Worm (Caenorhabditis elegans) whole organism, young adult: ENCODE measurements around the gene C33D9.10.

Experiments used
- D2030.7 ChIP-seq: fragments of 200-800 bp; sonication (Bioruptor generic); IDR thresholded peaks from 2 replicates; pipeline ENCODE4 v1.3.6; 2022; ENCODE audit warnings: missing genetic modification reagents, missing genetic modification characterization, missing compliant biosample characterization
- F10E7.11 ChIP-seq: sonication (generic microtip); optimal IDR thresholded peaks from 2 replicates; lab custom pipeline; 2017; ENCODE audit warnings: mild to moderate bottlenecking, missing genetic modification characterization, moderate library complexity, missing compliant biosample characterization
- F23B12.7 ChIP-seq: sonication (generic microtip); optimal IDR thresholded peaks from 2 replicates; lab custom pipeline; 2017; ENCODE audit warnings: missing genetic modification characterization, mild to moderate bottlenecking, missing compliant biosample characterization, antibody characterized with exemption, moderate library complexity; ENCODE audit not compliant: insufficient read depth
- F49E8.2 ChIP-seq: sonication (generic microtip); optimal IDR thresholded peaks from 3 replicates; lab custom pipeline; 2017; ENCODE audit warnings: missing genetic modification characterization, mild to moderate bottlenecking, missing compliant biosample characterization, antibody characterized with exemption, moderate library complexity; ENCODE audit not compliant: insufficient read depth
- K11D2.4 ChIP-seq: fragments of 200-800 bp; sonication (Bioruptor generic); IDR thresholded peaks from 2 replicates; pipeline ENCODE4 v1.3.6; 2022; ENCODE audit warnings: missing genetic modification reagents, missing genetic modification characterization, missing compliant biosample characterization
- T07F8.4 ChIP-seq: sonication (generic microtip); optimal IDR thresholded peaks from 2 replicates; lab custom pipeline; 2016; ENCODE audit warnings: mild to moderate bottlenecking, missing genetic modification characterization, moderate library complexity, missing compliant biosample characterization
- Y67H2A.10 ChIP-seq: fragments of 200-800 bp; sonication (Bioruptor generic); conservative IDR thresholded peaks from 2 replicates; pipeline ENCODE4 v1.3.6; 2022; ENCODE audit warnings: missing genetic modification reagents, missing genetic modification characterization, missing compliant biosample characterization
- Y79H2A.3 ChIP-seq: fragments of 200-800 bp; sonication (Bioruptor generic); conservative IDR thresholded peaks from 2 replicates; pipeline ENCODE4 v1.3.6; 2022; ENCODE audit warnings: missing genetic modification reagents, missing genetic modification characterization, missing compliant biosample characterization
- akir-1 ChIP-seq: fragments of 200-800 bp; sonication (Bioruptor generic); optimal IDR thresholded peaks from 2 replicates; lab custom pipeline; 2018; ENCODE audit warnings: mild to moderate bottlenecking, missing genetic modification characterization, moderate library complexity, missing compliant biosample characterization
- ama-1 ChIP-seq, 3 experiments: fragments of 150-350 bp in 1 of 3; sonication (generic microtip) in 2 of 3; optimal IDR thresholded peaks; 2 replicates each; lab custom pipeline; 2014 to 2018; ENCODE audit warnings: missing biosample characterization in 2 of 3, missing genetic modification characterization in 2 of 3, missing genetic modification reagents in 2 of 3
- atf-7 ChIP-seq: sonication (generic microtip); optimal IDR thresholded peaks from 2 replicates; lab custom pipeline; 2017; ENCODE audit warnings: mild to moderate bottlenecking, missing genetic modification characterization, missing compliant biosample characterization
- attf-3 ChIP-seq: fragments of 200-800 bp; sonication (Bioruptor generic); conservative IDR thresholded peaks from 2 replicates; pipeline ENCODE4 v1.3.6; 2022; ENCODE audit warnings: missing genetic modification reagents, missing genetic modification characterization, missing compliant biosample characterization
- attf-5 ChIP-seq: fragments of 200-800 bp; sonication (Bioruptor generic); optimal IDR thresholded peaks from 2 replicates; lab custom pipeline; 2018; ENCODE audit warnings: mild to moderate bottlenecking, missing genetic modification characterization, missing compliant biosample characterization
- cebp-2 ChIP-seq: fragments of 200-800 bp; sonication (Bioruptor generic); IDR thresholded peaks from 2 replicates; pipeline ENCODE4 v1.3.6; 2022; ENCODE audit warnings: missing genetic modification characterization, missing compliant biosample characterization
- ceh-40 ChIP-seq: fragments of 200-800 bp; sonication (Bioruptor generic); IDR thresholded peaks from 2 replicates; pipeline ENCODE4 v1.3.6; 2022; ENCODE audit warnings: missing genetic modification characterization, missing compliant biosample characterization
- ceh-58 ChIP-seq: fragments of 200-800 bp; sonication (Bioruptor generic); IDR thresholded peaks from 2 replicates; pipeline ENCODE4 v1.3.6; 2022; ENCODE audit warnings: missing genetic modification characterization, missing compliant biosample characterization
- ceh-91 ChIP-seq: fragments of 200-800 bp; sonication (Bioruptor generic); IDR thresholded peaks from 2 replicates; pipeline ENCODE4 v1.3.6; 2022; ENCODE audit warnings: missing genetic modification reagents, missing genetic modification characterization, missing compliant biosample characterization
- dpl-1 ChIP-seq: fragments of 150-350 bp; optimal IDR thresholded peaks from 2 replicates; lab custom pipeline; 2014; ENCODE audit warnings: missing biosample characterization, missing genetic modification reagents, missing genetic modification characterization
- efl-1 ChIP-seq: fragments of 150-350 bp; optimal IDR thresholded peaks from 2 replicates; lab custom pipeline; 2014; ENCODE audit warnings: missing biosample characterization, missing genetic modification reagents, missing genetic modification characterization
- egl-44 ChIP-seq: fragments of 200-800 bp; sonication (Bioruptor generic); IDR thresholded peaks from 2 replicates; pipeline ENCODE4 v1.3.6; 2022; ENCODE audit warnings: missing genetic modification reagents, missing genetic modification characterization, missing compliant biosample characterization
- egrh-3 ChIP-seq: fragments of 200-800 bp; sonication (Bioruptor generic); IDR thresholded peaks from 2 replicates; pipeline ENCODE4 v1.3.6; 2022; ENCODE audit warnings: missing genetic modification reagents, missing genetic modification characterization, missing compliant biosample characterization
- ets-4 ChIP-seq: fragments of 200-800 bp; sonication (Bioruptor generic); optimal IDR thresholded peaks from 2 replicates; lab custom pipeline; 2018; ENCODE audit warnings: mild to moderate bottlenecking, missing genetic modification characterization, missing compliant biosample characterization
- fkh-3 ChIP-seq: sonication (generic microtip); optimal IDR thresholded peaks from 2 replicates; lab custom pipeline; 2016; ENCODE audit warnings: mild to moderate bottlenecking, missing genetic modification characterization, missing compliant biosample characterization
- hmg-1.2 ChIP-seq: fragments of 200-800 bp; sonication (Bioruptor generic); IDR thresholded peaks from 2 replicates; pipeline ENCODE4 v1.3.6; 2022; ENCODE audit warnings: missing genetic modification reagents, missing genetic modification characterization, missing compliant biosample characterization
- hrde-1 ChIP-seq: sonication (generic microtip); optimal IDR thresholded peaks from 2 replicates; lab custom pipeline; 2016; ENCODE audit warnings: missing genetic modification characterization, mild to moderate bottlenecking, missing compliant biosample characterization, moderate library complexity, missing genotype, missing genetic modification reagents, borderline replicate concordance
- madf-10 ChIP-seq: sonication (generic microtip); optimal IDR thresholded peaks from 2 replicates; lab custom pipeline; 2016; ENCODE audit warnings: mild to moderate bottlenecking, missing genetic modification characterization, missing compliant biosample characterization
- nhr-120 ChIP-seq: fragments of 200-800 bp; sonication (Bioruptor generic); IDR thresholded peaks from 2 replicates; pipeline ENCODE4 v1.3.6; 2022; ENCODE audit warnings: missing genetic modification characterization, missing compliant biosample characterization
- pha-4 ChIP-seq: fragments of 150-350 bp; sonication (generic microtip); optimal IDR thresholded peaks from 2 replicates; lab custom pipeline; 2014; ENCODE audit warnings: missing biosample characterization, missing genetic modification reagents, missing genetic modification characterization
- repo-1 ChIP-seq: sonication (generic microtip); optimal IDR thresholded peaks from 2 replicates; lab custom pipeline; 2017; ENCODE audit warnings: mild to moderate bottlenecking, missing genetic modification characterization, missing compliant biosample characterization
- snpc-1.1 ChIP-seq: sonication (generic microtip); optimal IDR thresholded peaks from 2 replicates; lab custom pipeline; 2017; ENCODE audit warnings: missing genetic modification characterization, mild to moderate bottlenecking, missing compliant biosample characterization, antibody characterized with exemption, moderate library complexity, missing genotype, missing genetic modification reagents; ENCODE audit not compliant: insufficient read depth
- unc-62 ChIP-seq: fragments of 150-350 bp; optimal IDR thresholded peaks from 2 replicates; lab custom pipeline; 2014; ENCODE audit warnings: missing biosample characterization, missing genetic modification reagents, missing genetic modification characterization
- xnd-1 ChIP-seq: sonication (generic microtip); optimal IDR thresholded peaks from 2 replicates; lab custom pipeline; 2016; ENCODE audit warnings: missing genotype, missing genetic modification reagents, missing genetic modification characterization, missing compliant biosample characterization

Gene C33D9.10

ce11 chrIV:8825997-8826605 lies 38.2 kb upstream of the C33D9.10 start:
- TF ChIP-seq efl-1 (GFP tag; lab: Kevin White, UChicago) (no peak), ama-1 (optimal IDR thresholded peaks at IDR 0.05; lab: Kevin White, UChicago) (peak; percentile 32), ama-1 (GFP tag; optimal IDR thresholded peaks at IDR 0.05; lab: Kevin White, UChicago) (no peak)

- TF ChIP-seq Y79H2A.3 (GFP tag; lab: Robert Waterston, UW), result no peak
These were observed 36.3 kb upstream of the C33D9.10 start, which contains the start of the genes col-117 and col-3 for ce11 chrIV:8824145-8824833. TSS of gene col-117 (minus strand) at chrIV:8824195. TSS of gene col-3 (plus strand) at chrIV:8824783.

- TF ChIP-seq snpc-1.1 (tag; lab: Kevin White, UChicago) (no peak), hrde-1 (tag; lab: Kevin White, UChicago) (no peak), egl-44 (GFP tag; lab: Robert Waterston, UW) (no peak), Y67H2A.10 (GFP tag; lab: Robert Waterston, UW) (no peak), fkh-3 (tag; lab: Kevin White, UChicago) (no peak)
These were observed 34.6 kb upstream of the C33D9.10 start for ce11 chrIV:8822598-8822997.

DNA sequence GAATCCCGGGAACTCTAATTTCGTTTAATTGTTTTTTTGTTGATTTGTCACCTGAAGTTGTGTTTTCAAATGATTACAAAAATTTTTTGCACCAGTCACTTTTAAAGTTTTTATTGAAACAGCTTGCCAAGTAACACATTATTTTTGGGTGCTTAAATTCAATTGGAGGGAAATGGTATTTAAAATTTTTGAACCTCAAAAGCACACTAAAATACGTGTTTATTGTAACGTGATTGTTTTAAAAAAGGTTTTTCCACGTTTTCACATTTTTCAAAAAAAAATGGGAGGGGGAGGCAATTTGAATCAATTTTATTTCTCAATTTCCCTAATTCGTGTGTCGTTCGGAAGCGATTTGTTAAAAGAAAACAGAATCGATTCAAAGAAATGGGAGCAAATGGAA lies 33.2 kb upstream of the C33D9.10 start, which contains the start of gene T28C6.5:
Gene T28C6.5 (plus strand): TSS at position 301 of the 400 bp plus-strand sequence.
- TF ChIP-seq repo-1 (tag; lab: Kevin White, UChicago) (no peak), hmg-1.2 (no peak), atf-7 (tag; lab: Kevin White, UChicago) (no peak), ceh-91 (GFP tag; lab: Robert Waterston, UW) (no peak), F49E8.2 (no peak), nhr-120 (no peak), ceh-58 (no peak), dpl-1 (GFP tag; lab: Kevin White, UChicago) (no peak), F10E7.11 (tag; lab: Kevin White, UChicago) (no peak), pha-4 (no peak), xnd-1 (tag; lab: Kevin White, UChicago) (no peak), D2030.7 (GFP tag; lab: Robert Waterston, UW) (no peak), ets-4 (no peak), madf-10 (tag; lab: Kevin White, UChicago) (no peak), cebp-2 (GFP tag; lab: Robert Waterston, UW) (no peak), egrh-3 (no peak), ama-1 (optimal IDR thresholded peaks at IDR 0.05; lab: Kevin White, UChicago) (no peak), ama-1 (GFP tag; optimal IDR thresholded peaks at IDR 0.05; lab: Kevin White, UChicago) (no peak), T07F8.4 (tag; lab: Kevin White, UChicago) (no peak), K11D2.4 (GFP tag; lab: Robert Waterston, UW) (no peak), unc-62 (GFP tag; lab: Kevin White, UChicago) (no peak)
- TF ChIP-seq, all 124 proteins: peak for 0

DNA sequence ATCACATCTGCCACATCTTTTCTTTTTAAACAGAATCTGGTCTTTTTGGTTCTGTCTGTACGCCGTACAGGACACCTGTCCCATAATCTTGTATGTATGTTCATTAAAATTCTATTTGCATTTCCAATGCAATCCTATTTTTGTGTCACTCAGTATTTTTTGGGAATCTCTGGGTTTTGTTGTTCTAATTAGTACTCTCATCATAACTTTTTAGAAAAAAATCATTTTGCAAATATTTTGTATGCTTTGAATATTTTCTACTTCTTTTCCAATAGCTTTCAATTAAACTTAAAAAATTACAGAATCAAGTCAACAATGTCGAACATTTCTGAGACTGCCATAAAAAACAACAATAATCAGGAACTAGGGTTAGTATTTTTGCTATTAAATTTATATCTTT lies 32.1 kb upstream of the C33D9.10 start, which contains the start of gene T28C6.3:
Gene T28C6.3 (plus strand): TSS at position 301 of the 400 bp plus-strand sequence.
- no peak for TF ChIP-seq repo-1 (tag; lab: Kevin White, UChicago)
- no peak for TF ChIP-seq atf-7 (tag; lab: Kevin White, UChicago)
- TF ChIP-seq T07F8.4 (tag; lab: Kevin White, UChicago), result no peak
- no peak for TF ChIP-seq F23B12.7 (tag; lab: Kevin White, UChicago)
- no peak for TF ChIP-seq attf-3 (GFP tag; lab: Robert Waterston, UW)
- TF ChIP-seq ceh-40 (GFP tag; lab: Robert Waterston, UW), result no peak
- no peak for TF ChIP-seq attf-5
- no peak for TF ChIP-seq akir-1 (GFP tag; lab: Kevin White, UChicago)
- no peak for TF ChIP-seq pha-4
